Fruit fly (Drosophila melanogaster) S2 (cell line): ENCODE results near the gene Rh7.

Experiments
- CG8478 ChIP-seq: fragments of >200 bp; optimal IDR thresholded peaks from 2 replicates; lab custom pipeline; 2018
- CTCF ChIP-seq, 2 experiments: fragments of >200 bp; optimal IDR thresholded peaks; 2 replicates each; lab custom pipeline; 2018

- TF ChIP-seq CTCF (optimal IDR thresholded peaks at IDR 0.05; lab: Kevin White, UChicago) (no peak), CG8478 (lab: Kevin White, UChicago) (no peak)
These were observed 60.2 kb downstream of the Rh7 start for dm6 chr3L:12115103-12115502.
